Worm (Caenorhabditis elegans): ENCODE measurements around the gene srw-83.

The srw-83 gene

DNA sequence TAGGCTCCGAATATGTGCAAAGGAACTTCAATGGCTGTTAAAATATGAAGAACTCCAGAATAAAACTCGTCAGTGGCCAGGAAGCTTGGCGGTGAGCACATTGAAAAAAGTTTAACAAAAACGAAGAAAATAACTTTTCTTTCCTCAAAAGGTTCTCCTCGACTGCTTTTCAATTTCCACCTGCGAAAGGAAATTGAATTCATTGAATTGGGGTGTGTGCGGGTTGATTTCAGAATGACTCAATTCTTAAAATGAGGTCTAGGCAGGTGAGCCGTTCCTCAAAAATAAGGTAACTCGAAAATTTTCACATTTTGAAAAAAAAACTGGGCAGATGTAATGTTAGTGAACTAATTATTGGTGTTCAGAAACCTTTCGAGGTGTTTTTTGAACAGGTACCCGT is 47.0 kb downstream of the srw-83 start, which contains the start of gene srh-182:
Gene srh-182 (minus strand): TSS at position 101 of the 400 bp plus-strand sequence.
- TF ChIP-seq nhr-80 (tag; optimal IDR thresholded peaks at IDR 0.05) (no peak), somi-1 (GFP tag; optimal IDR thresholded peaks at IDR 0.05) (no peak), dpff-1 (tag; optimal IDR thresholded peaks at IDR 0.05) (no peak), B0336.3 (GFP tag; IDR thresholded peaks at IDR 0.05) (no peak), ets-4 (GFP tag; optimal IDR thresholded peaks at IDR 0.05) (no peak), egrh-3 (GFP tag; IDR thresholded peaks at IDR 0.05) (no peak), madf-6 (GFP tag; IDR thresholded peaks at IDR 0.05) (no peak), tbp1 (GFP tag; optimal IDR thresholded peaks at IDR 0.05) (no peak), cebp-2 (GFP tag; IDR thresholded peaks at IDR 0.05) (no peak), chd-7 (tag; optimal IDR thresholded peaks at IDR 0.05) (no peak), die-1 (tag; optimal IDR thresholded peaks at IDR 0.05) (no peak), ztf-3 (GFP tag; optimal IDR thresholded peaks at IDR 0.05) (no peak), cebp-1 (GFP tag; IDR thresholded peaks at IDR 0.05) (no peak), cebp-1 (tag; optimal IDR thresholded peaks at IDR 0.05) (no peak), hlh-12 (tag; optimal IDR thresholded peaks at IDR 0.05) (no peak)

- TF ChIP-seq B0019.2 (GFP tag; conservative IDR thresholded peaks at IDR 0.05) (no peak), aptf-2 (GFP tag; conservative IDR thresholded peaks at IDR 0.05) (no peak), zfh-2 (GFP tag; conservative IDR thresholded peaks at IDR 0.05) (no peak), attf-5 (GFP tag; optimal IDR thresholded peaks at IDR 0.05) (no peak), unc-130 (GFP tag; optimal IDR thresholded peaks at IDR 0.05) (no peak), lir-1 (GFP tag; conservative IDR thresholded peaks at IDR 0.05) (no peak), mes-4 (tag; optimal IDR thresholded peaks at IDR 0.05) (no peak), sdz-38 (tag; optimal IDR thresholded peaks at IDR 0.05) (no peak), repo-1 (tag; optimal IDR thresholded peaks at IDR 0.05) (no peak), lin-26 (GFP tag; IDR thresholded peaks at IDR 0.05) (no peak), lsl-1 (GFP tag; optimal IDR thresholded peaks at IDR 0.05) (no peak), dpff-1 (tag; optimal IDR thresholded peaks at IDR 0.05) (no peak), nhr-120 (GFP tag; IDR thresholded peaks at IDR 0.05) (no peak), F39B2.1 (GFP tag; IDR thresholded peaks at IDR 0.05) (no peak), F22D6.2 (tag; optimal IDR thresholded peaks at IDR 0.05) (no peak), egl-44 (GFP tag; IDR thresholded peaks at IDR 0.05) (no peak), hrde-1 (tag; optimal IDR thresholded peaks at IDR 0.05; ENCODE audit: borderline replicate concordance) (no peak), nhr-27 (tag; optimal IDR thresholded peaks at IDR 0.05) (no peak), F57C9.4 (tag; optimal IDR thresholded peaks at IDR 0.05) (no peak)
Observed at ce11 chrV:18474223-18474622, 47.8 kb downstream of the srw-83 start, which contains the start of gene srh-181. TSS of gene srh-181 (plus strand) at chrV:18474523.

DNA sequence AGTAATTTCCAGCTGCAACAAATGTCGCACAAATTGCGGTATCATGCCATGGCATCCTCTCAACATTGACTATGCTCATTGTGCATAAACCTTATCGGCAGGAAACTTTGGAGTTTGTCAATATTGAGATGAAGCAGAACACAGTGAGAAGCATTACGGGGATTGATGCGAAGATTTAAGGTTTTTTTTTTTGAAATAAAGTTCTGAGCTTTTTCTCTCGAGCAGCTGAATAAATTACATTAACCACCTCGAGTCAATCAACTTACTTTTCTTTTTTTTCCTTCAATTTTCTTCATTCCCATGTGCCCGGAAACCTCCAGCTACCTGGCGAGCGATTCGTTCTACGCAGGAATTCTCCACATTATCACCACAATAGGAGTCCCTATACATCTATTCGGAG is 49.7 kb downstream of the srw-83 start, which contains the start of gene srh-179:
Gene srh-179 (plus strand): TSS at position 301 of the 400 bp plus-strand sequence.
- no peak for TF ChIP-seq ztf-18 (tag; optimal IDR thresholded peaks at IDR 0.05)
- no peak for TF ChIP-seq ZK185.1 (tag; optimal IDR thresholded peaks at IDR 0.05; ENCODE audit: poor library complexity, severe bottlenecking)
- TF ChIP-seq lir-1 (GFP tag; conservative IDR thresholded peaks at IDR 0.05), result no peak
- TF ChIP-seq nhr-27 (tag; optimal IDR thresholded peaks at IDR 0.05), result no peak
- TF ChIP-seq egl-44 (GFP tag; IDR thresholded peaks at IDR 0.05), result no peak
- TF ChIP-seq ceh-58 (GFP tag; IDR thresholded peaks at IDR 0.05), result no peak
- TF ChIP-seq snpc-1.1 (tag; optimal IDR thresholded peaks at IDR 0.05; ENCODE audit: insufficient read depth), result no peak
- TF ChIP-seq tbp1 (GFP tag; optimal IDR thresholded peaks at IDR 0.05), result no peak
- TF ChIP-seq mcd-1 (GFP tag; IDR thresholded peaks at IDR 0.05), result no peak
- no peak for TF ChIP-seq ztf-25 (GFP tag; IDR thresholded peaks at IDR 0.05)
- TF ChIP-seq K12H6.12 (tag; optimal IDR thresholded peaks at IDR 0.05), result no peak
- TF ChIP-seq hlh-26 (GFP tag; conservative IDR thresholded peaks at IDR 0.05), result no peak
- TF ChIP-seq lsl-1 (GFP tag; optimal IDR thresholded peaks at IDR 0.05), result no peak
- TF ChIP-seq unc-62 (GFP tag; optimal IDR thresholded peaks at IDR 0.05), result no peak
- no peak for TF ChIP-seq aptf-3 (GFP tag; IDR thresholded peaks at IDR 0.05)
